Worm (Caenorhabditis elegans): Measurements from ENCODE around the gene T10H4.13.

Gene T10H4.13

DNA sequence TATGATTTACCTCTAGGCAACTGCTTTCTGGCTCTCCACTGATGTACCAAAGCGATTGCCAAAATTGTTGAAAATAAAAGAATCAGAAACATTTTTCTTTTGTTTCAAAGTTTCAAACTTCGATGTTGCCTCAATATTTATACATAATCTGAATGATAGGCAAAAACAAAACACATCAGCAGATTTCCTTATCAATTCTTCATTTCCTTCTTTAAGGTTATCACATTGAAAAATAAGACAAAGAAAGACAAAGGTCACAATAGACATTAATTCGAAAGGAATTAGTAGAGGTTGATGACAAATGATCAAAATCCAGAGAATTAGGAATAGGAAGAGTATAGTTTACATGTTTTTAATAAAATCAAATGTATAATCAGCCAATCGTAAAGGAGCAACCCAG lies 23.7 kb upstream of the T10H4.13 start, which contains the start of gene cyp-34A2:
cyp-34A2 (minus strand) TSS at position 101 of the 400 bp plus-strand sequence.
- TF ChIP-seq mdl-1 (tag; optimal IDR thresholded peaks at IDR 0.05) (no peak), nhr-10 (tag; optimal IDR thresholded peaks at IDR 0.05) (no peak), mbf-1 (tag; optimal IDR thresholded peaks at IDR 0.05) (no peak), unc-55 (GFP tag; optimal IDR thresholded peaks at IDR 0.05) (no peak), ceh-16 (tag; optimal IDR thresholded peaks at IDR 0.05) (no peak), snpc-4 (tag; optimal IDR thresholded peaks at IDR 0.05) (no peak), fos-1 (tag; optimal IDR thresholded peaks at IDR 0.05) (no peak), ZK546.5 (tag; optimal IDR thresholded peaks at IDR 0.05) (no peak)

DNA sequence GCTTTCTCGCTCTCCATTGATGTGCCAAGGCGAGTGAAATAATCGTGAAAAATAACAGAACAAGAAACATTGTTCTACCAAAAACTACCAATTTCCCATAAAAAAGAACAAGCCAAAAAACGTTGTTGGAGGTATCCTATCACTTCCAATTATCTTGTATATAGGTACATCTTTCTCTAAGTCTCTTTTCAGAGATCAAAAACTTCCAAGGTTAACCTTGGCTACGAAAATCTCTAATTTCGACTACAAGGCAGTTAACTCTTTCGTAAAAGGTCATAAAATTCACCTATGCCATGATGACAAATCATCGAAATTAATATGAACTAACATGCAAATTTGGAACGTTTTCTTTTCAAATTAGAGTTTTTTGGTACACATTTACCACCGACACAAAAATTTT lies 20.6 kb upstream of the T10H4.13 start, which contains the start of gene cyp-34A1:
cyp-34A1 (minus strand) TSS at position 101 of the 400 bp plus-strand sequence.
- TF ChIP-seq dmd-4 (tag; optimal IDR thresholded peaks at IDR 0.05) (no peak), nhr-12 (tag; optimal IDR thresholded peaks at IDR 0.05) (no peak), zag-1 (tag; optimal IDR thresholded peaks at IDR 0.05) (no peak), elt-1 (tag; optimal IDR thresholded peaks at IDR 0.05) (no peak), ama-1 (optimal IDR thresholded peaks at IDR 0.05) (no peak), sma-9 (GFP tag; optimal IDR thresholded peaks at IDR 0.05) (no peak), sma-9 (tag; optimal IDR thresholded peaks at IDR 0.05) (no peak), mbf-1 (tag; optimal IDR thresholded peaks at IDR 0.05) (no peak), nhr-11 (tag; optimal IDR thresholded peaks at IDR 0.05) (no peak), nhr-21 (tag; optimal IDR thresholded peaks at IDR 0.05) (no peak), unc-55 (GFP tag; optimal IDR thresholded peaks at IDR 0.05) (no peak), egl-27 (tag; optimal IDR thresholded peaks at IDR 0.05) (no peak), lsy-2 (tag; optimal IDR thresholded peaks at IDR 0.05) (no peak), ceh-16 (tag; optimal IDR thresholded peaks at IDR 0.05) (no peak), ztf-1 (GFP tag; conservative IDR thresholded peaks at IDR 0.05) (no peak), F13H6.1 (tag; optimal IDR thresholded peaks at IDR 0.05) (no peak), skn-1 (tag; optimal IDR thresholded peaks at IDR 0.05) (no peak)

DNA sequence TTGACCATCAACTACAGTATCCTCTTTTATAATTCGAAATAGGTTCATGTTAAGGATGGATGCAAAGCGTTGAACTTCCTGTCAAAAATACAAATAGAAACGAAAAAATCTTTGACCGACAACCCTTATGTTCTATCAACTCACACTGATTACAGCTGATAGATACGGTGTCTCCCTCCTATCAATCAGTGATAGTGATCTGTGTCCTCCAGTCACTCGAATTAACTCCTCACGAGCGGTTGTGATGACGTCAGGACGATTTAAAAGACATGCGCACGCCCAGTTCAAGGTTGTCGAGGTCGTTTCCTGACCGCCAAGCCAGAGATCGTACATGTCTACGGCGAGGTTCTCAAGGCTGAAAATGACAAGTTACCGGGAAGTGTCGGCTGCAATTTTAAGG lies 18.7 kb upstream of the T10H4.13 start:
- TF ChIP-seq nhr-12 (tag; optimal IDR thresholded peaks at IDR 0.05), result no peak
- TF ChIP-seq lin-13 (GFP tag; optimal IDR thresholded peaks at IDR 0.05), result no peak
- TF ChIP-seq nhr-21 (tag; optimal IDR thresholded peaks at IDR 0.05), result no peak
- no peak for TF ChIP-seq unc-55 (GFP tag; optimal IDR thresholded peaks at IDR 0.05)
- no peak for TF ChIP-seq lsy-2 (tag; optimal IDR thresholded peaks at IDR 0.05)
- no peak for TF ChIP-seq dmd-4 (tag; optimal IDR thresholded peaks at IDR 0.05)
- TF ChIP-seq sma-9 (GFP tag; optimal IDR thresholded peaks at IDR 0.05), result peak; percentile 51
- TF ChIP-seq sma-9 (tag; optimal IDR thresholded peaks at IDR 0.05), result no peak
- TF ChIP-seq Y55F3AM.14 (GFP tag; optimal IDR thresholded peaks at IDR 0.05), result no peak

DNA sequence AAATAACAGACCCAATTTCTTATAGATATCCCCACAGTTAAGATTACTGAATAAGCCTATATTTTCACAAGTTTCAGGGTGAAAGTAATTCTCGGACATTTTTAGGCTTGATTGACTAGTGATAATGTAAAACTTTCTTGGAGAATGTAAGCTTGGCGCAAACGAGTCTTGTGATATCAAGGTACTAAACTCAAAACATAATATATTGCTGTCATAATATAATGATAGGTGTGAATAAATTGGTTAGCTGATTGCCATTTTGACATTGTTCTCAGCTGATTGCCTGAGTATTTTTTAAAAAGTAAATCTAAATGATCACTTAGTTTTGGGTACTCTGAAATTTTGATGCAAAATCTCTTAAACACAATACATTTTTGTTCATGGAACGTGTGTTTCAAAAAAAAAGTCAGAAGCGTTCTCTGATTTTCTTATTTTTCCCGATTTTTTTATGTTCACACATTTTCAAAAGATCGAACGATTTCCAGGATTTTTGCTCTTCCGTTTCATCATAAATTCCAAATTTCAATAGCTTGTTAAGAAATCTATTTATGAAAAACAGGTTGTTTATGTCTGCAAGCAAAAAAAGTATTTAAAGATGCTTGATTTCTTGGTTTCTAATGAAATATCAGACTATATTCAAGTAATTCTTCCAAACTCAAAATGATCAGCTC lies 14.1 kb upstream of the T10H4.13 start, which contains the start of the genes srw-19 and srx-51:
srw-19 (minus strand) TSS at position 101 of the 671 bp plus-strand sequence.
srx-51 (plus strand) TSS at position 621 of the 671 bp plus-strand sequence.
- TF ChIP-seq nhr-11 (tag; optimal IDR thresholded peaks at IDR 0.05), result no peak
- no peak for TF ChIP-seq zag-1 (tag; optimal IDR thresholded peaks at IDR 0.05)
- TF ChIP-seq nhr-6 (tag; optimal IDR thresholded peaks at IDR 0.05), result no peak
- no peak for TF ChIP-seq fos-1 (tag; optimal IDR thresholded peaks at IDR 0.05)
- TF ChIP-seq crh-2 (tag; optimal IDR thresholded peaks at IDR 0.05), result no peak
- TF ChIP-seq nhr-25 (tag; optimal IDR thresholded peaks at IDR 0.05), result no peak
- TF ChIP-seq unc-55 (GFP tag; optimal IDR thresholded peaks at IDR 0.05), result no peak
- TF ChIP-seq Y55F3AM.14 (GFP tag; optimal IDR thresholded peaks at IDR 0.05), result no peak
- no peak for TF ChIP-seq sma-3 (GFP tag; optimal IDR thresholded peaks at IDR 0.05)
- TF ChIP-seq ztf-11 (tag; optimal IDR thresholded peaks at IDR 0.05), result no peak
- no peak for TF ChIP-seq sem-4 (tag; optimal IDR thresholded peaks at IDR 0.05)
- TF ChIP-seq lin-39 (tag; optimal IDR thresholded peaks at IDR 0.05), result no peak
- TF ChIP-seq ceh-16 (tag; optimal IDR thresholded peaks at IDR 0.05), result no peak
- no peak for TF ChIP-seq unc-62 (GFP tag; optimal IDR thresholded peaks at IDR 0.05)

DNA sequence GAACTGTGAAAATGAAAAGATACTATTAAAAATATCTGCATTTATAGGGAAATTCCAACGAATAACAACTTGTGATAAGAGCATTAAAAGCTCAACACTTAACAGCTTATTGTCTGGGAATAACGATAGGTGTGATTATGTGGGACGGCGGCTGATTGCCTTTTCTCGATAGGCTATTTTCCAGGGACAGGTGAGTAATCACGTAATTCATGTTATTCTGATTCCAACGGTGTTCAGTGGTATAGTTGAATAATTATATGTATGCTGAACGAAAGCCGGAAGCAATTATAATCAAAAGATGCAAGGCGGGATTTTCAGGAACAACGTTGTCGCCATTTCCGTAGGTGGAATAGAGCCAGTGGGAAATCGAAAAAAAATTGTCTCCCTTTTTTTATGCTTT lies 9.6 kb upstream of the T10H4.13 start, which contains the start of gene srw-17:
srw-17 (minus strand) TSS at position 101 of the 400 bp plus-strand sequence.
- no peak for TF ChIP-seq ceh-82 (tag; optimal IDR thresholded peaks at IDR 0.05)
- TF ChIP-seq ztf-11 (tag; optimal IDR thresholded peaks at IDR 0.05), result no peak
- no peak for TF ChIP-seq gmeb-1 (tag; optimal IDR thresholded peaks at IDR 0.05)
- no peak for TF ChIP-seq ztf-4 (tag; optimal IDR thresholded peaks at IDR 0.05)
- TF ChIP-seq ZK546.5 (tag; optimal IDR thresholded peaks at IDR 0.05), result no peak
- no peak for TF ChIP-seq mab-5 (tag; optimal IDR thresholded peaks at IDR 0.05)
- no peak for TF ChIP-seq fos-1 (tag; optimal IDR thresholded peaks at IDR 0.05)
- no peak for TF ChIP-seq nhr-129 (tag; optimal IDR thresholded peaks at IDR 0.05)
- TF ChIP-seq zag-1 (tag; optimal IDR thresholded peaks at IDR 0.05), result no peak
- no peak for TF ChIP-seq nhr-21 (tag; optimal IDR thresholded peaks at IDR 0.05)
- no peak for TF ChIP-seq nhr-77 (tag; optimal IDR thresholded peaks at IDR 0.05)
